Worm (Caenorhabditis elegans) whole organism, L1 larva: ENCODE results near the gene F17C11.13.

Experiments used
- C04F5.9 ChIP-seq: sonication (generic microtip); optimal IDR thresholded peaks from 2 replicates; lab custom pipeline; 2016; ENCODE audit warnings: missing genetic modification characterization, missing compliant biosample characterization
- C16A3.4 ChIP-seq: fragments of 150-350 bp; optimal IDR thresholded peaks from 2 replicates; lab custom pipeline; 2014; ENCODE audit warnings: missing biosample characterization, missing genetic modification characterization
- C34B4.2 ChIP-seq: sonication (generic microtip); optimal IDR thresholded peaks from 2 replicates; lab custom pipeline; 2017; ENCODE audit warnings: mild to moderate bottlenecking, missing genetic modification characterization, missing compliant biosample characterization
- F16B12.6 ChIP-seq: fragments of 150-350 bp; optimal IDR thresholded peaks from 2 replicates; lab custom pipeline; 2014; ENCODE audit warnings: missing biosample characterization, missing genetic modification characterization
- Y116A8C.19 ChIP-seq: sonication (generic microtip); optimal IDR thresholded peaks from 2 replicates; lab custom pipeline; 2016; ENCODE audit warnings: missing compliant biosample characterization, missing genetic modification characterization, borderline replicate concordance
- aha-1 ChIP-seq: fragments of 150-350 bp; optimal IDR thresholded peaks from 2 replicates; lab custom pipeline; 2014; ENCODE audit warnings: missing biosample characterization, missing genetic modification characterization
- ama-1 ChIP-seq: fragments of 150-350 bp; optimal IDR thresholded peaks from 2 replicates; lab custom pipeline; 2014
- ceh-63 ChIP-seq: fragments of 200-800 bp; sonication (Bioruptor generic); optimal IDR thresholded peaks from 2 replicates; lab custom pipeline; 2018; ENCODE audit warnings: mild to moderate bottlenecking, missing genetic modification characterization, missing compliant biosample characterization
- ceh-8 ChIP-seq: fragments of 200-800 bp; sonication (Bioruptor generic); optimal IDR thresholded peaks from 2 replicates; lab custom pipeline; 2018; ENCODE audit warnings: mild to moderate bottlenecking, missing genetic modification characterization, moderate library complexity, missing compliant biosample characterization
- ceh-90 ChIP-seq: sonication (generic microtip); optimal IDR thresholded peaks from 2 replicates; lab custom pipeline; 2016; ENCODE audit warnings: missing genetic modification characterization, missing compliant biosample characterization
- dpl-1 ChIP-seq, 3 experiments: fragments of 150-350 bp in 2 of 3; sonication (generic microtip) in 1 of 3; optimal IDR thresholded peaks; 2 replicates each; lab custom pipeline; 2014 to 2017; ENCODE audit warnings: missing biosample characterization in 3 of 3, missing genetic modification characterization in 3 of 3, missing genetic modification reagents in 3 of 3
- dsc-1 ChIP-seq: sonication (generic microtip); optimal IDR thresholded peaks from 2 replicates; lab custom pipeline; 2016; ENCODE audit warnings: mild to moderate bottlenecking, missing genetic modification characterization, missing compliant biosample characterization
- egl-27 ChIP-seq, 2 experiments: fragments of 150-350 bp in 1 of 2; sonication (generic microtip); optimal IDR thresholded peaks; 3 replicates each; lab custom pipeline; 2017 to 2018; ENCODE audit warnings: missing biosample characterization in 2 of 2, missing genetic modification characterization in 2 of 2, missing genetic modification reagents in 2 of 2
- ets-5 ChIP-seq: fragments of 200-800 bp; sonication (Bioruptor generic); IDR thresholded peaks from 2 replicates; pipeline ENCODE4 v1.3.6; 2022; ENCODE audit warnings: missing genetic modification characterization, missing compliant biosample characterization
- fkh-8 ChIP-seq: sonication (generic microtip); optimal IDR thresholded peaks from 2 replicates; lab custom pipeline; 2016; ENCODE audit warnings: mild to moderate bottlenecking, missing genetic modification characterization, missing compliant biosample characterization
- fos-1 ChIP-seq: fragments of 150-350 bp; optimal IDR thresholded peaks from 2 replicates; lab custom pipeline; 2014; ENCODE audit warnings: missing biosample characterization, missing genetic modification characterization
- hlh-4 ChIP-seq: sonication (generic microtip); optimal IDR thresholded peaks from 2 replicates; lab custom pipeline; 2016; ENCODE audit warnings: mild to moderate bottlenecking, missing genetic modification characterization, missing compliant biosample characterization
- irx-1 ChIP-seq: sonication (generic microtip); optimal IDR thresholded peaks from 2 replicates; lab custom pipeline; 2016; ENCODE audit warnings: missing genetic modification characterization, missing compliant biosample characterization
- isw-1 ChIP-seq: fragments of 200-800 bp; sonication (Bioruptor generic); IDR thresholded peaks from 2 replicates; pipeline ENCODE4 v1.3.6; 2022; ENCODE audit warnings: missing genetic modification characterization, missing compliant biosample characterization
- jun-1 ChIP-seq: fragments of 150-350 bp; optimal IDR thresholded peaks from 2 replicates; lab custom pipeline; 2014; ENCODE audit warnings: missing biosample characterization, missing genetic modification reagents, missing genetic modification characterization
- lin-13 ChIP-seq: fragments of 150-350 bp; optimal IDR thresholded peaks from 2 replicates; lab custom pipeline; 2014; ENCODE audit warnings: missing biosample characterization, missing genetic modification reagents, missing genetic modification characterization
- lin-14 ChIP-seq: fragments of 200-800 bp; sonication (Bioruptor generic); optimal IDR thresholded peaks from 2 replicates; lab custom pipeline; 2018; ENCODE audit warnings: mild to moderate bottlenecking, missing genetic modification characterization, moderate library complexity, missing compliant biosample characterization
- lin-15B ChIP-seq: fragments of 150-350 bp; sonication (generic microtip); optimal IDR thresholded peaks from 3 replicates; lab custom pipeline; 2014; ENCODE audit warnings: missing biosample characterization, missing genetic modification characterization
- lin-35 ChIP-seq, 2 experiments: fragments of 150-350 bp; optimal IDR thresholded peaks; 2 replicates each; lab custom pipeline; 2014; ENCODE audit warnings: missing biosample characterization in 2 of 2, missing genetic modification characterization in 2 of 2, missing genetic modification reagents in 2 of 2
- lir-3 ChIP-seq: sonication (generic microtip); optimal IDR thresholded peaks from 2 replicates; lab custom pipeline; 2016; ENCODE audit warnings: mild to moderate bottlenecking, missing genetic modification characterization, moderate library complexity, missing compliant biosample characterization; ENCODE audit not compliant: poor library complexity
- lsy-2 ChIP-seq, 2 experiments: fragments of 150-350 bp; optimal IDR thresholded peaks; 2 replicates each; lab custom pipeline; 2014; ENCODE audit warnings: missing biosample characterization in 2 of 2, missing genetic modification characterization in 2 of 2
- mdl-1 ChIP-seq, 2 experiments: fragments of 150-350 bp; optimal IDR thresholded peaks; 2 replicates each; lab custom pipeline; 2014 to 2017; ENCODE audit warnings: missing biosample characterization in 2 of 2, missing genetic modification characterization in 2 of 2, inconsistent platforms in 1 of 2
- mef-2 ChIP-seq: fragments of 150-350 bp; optimal IDR thresholded peaks from 2 replicates; lab custom pipeline; 2014; ENCODE audit warnings: missing biosample characterization, missing genetic modification characterization
- mep-1 ChIP-seq: fragments of 150-350 bp; optimal IDR thresholded peaks from 2 replicates; lab custom pipeline; 2014; ENCODE audit warnings: missing biosample characterization, missing genetic modification characterization
- nhr-11 ChIP-seq: fragments of 150-350 bp; optimal IDR thresholded peaks from 2 replicates; lab custom pipeline; 2014; ENCODE audit warnings: missing biosample characterization, missing genetic modification characterization
- nhr-19 ChIP-seq: fragments of 200-800 bp; sonication (Bioruptor generic); conservative IDR thresholded peaks from 2 replicates; pipeline ENCODE4 v1.3.6; 2022; ENCODE audit warnings: missing genetic modification characterization, missing compliant biosample characterization
- nhr-20 ChIP-seq: sonication (generic microtip); optimal IDR thresholded peaks from 2 replicates; lab custom pipeline; 2016; ENCODE audit warnings: mild to moderate bottlenecking, missing genetic modification characterization, missing compliant biosample characterization
- nhr-237 ChIP-seq: fragments of 150-350 bp; optimal IDR thresholded peaks from 2 replicates; lab custom pipeline; 2014; ENCODE audit warnings: missing biosample characterization, missing genetic modification characterization
- nhr-28 ChIP-seq: fragments of 150-350 bp; optimal IDR thresholded peaks from 2 replicates; lab custom pipeline; 2014; ENCODE audit warnings: missing biosample characterization, missing genetic modification characterization
- nhr-47 ChIP-seq: sonication (generic microtip); optimal IDR thresholded peaks from 2 replicates; lab custom pipeline; 2016; ENCODE audit warnings: mild to moderate bottlenecking, missing genetic modification characterization, moderate library complexity, missing compliant biosample characterization
- nhr-71 ChIP-seq: sonication (generic microtip); optimal IDR thresholded peaks from 2 replicates; lab custom pipeline; 2016; ENCODE audit warnings: mild to moderate bottlenecking, missing genetic modification characterization, moderate library complexity, missing compliant biosample characterization
- nhr-76 ChIP-seq: sonication (generic microtip); optimal IDR thresholded peaks from 2 replicates; lab custom pipeline; 2017; ENCODE audit warnings: missing biosample characterization, missing genetic modification characterization
- nhr-77 ChIP-seq: fragments of 150-350 bp; optimal IDR thresholded peaks from 2 replicates; lab custom pipeline; 2014; ENCODE audit warnings: missing biosample characterization, missing genetic modification characterization
- nhr-90 ChIP-seq: sonication (generic microtip); optimal IDR thresholded peaks from 2 replicates; lab custom pipeline; 2016; ENCODE audit warnings: mild to moderate bottlenecking, missing genetic modification characterization, missing compliant biosample characterization; ENCODE audit not compliant: poor library complexity
- pag-3 ChIP-seq: sonication (generic microtip); optimal IDR thresholded peaks from 2 replicates; lab custom pipeline; 2017; ENCODE audit warnings: missing genetic modification characterization, mild to moderate bottlenecking, missing compliant biosample characterization, antibody characterized with exemption, borderline replicate concordance; ENCODE audit not compliant: insufficient read depth
- pqm-1 ChIP-seq: sonication (generic microtip); optimal IDR thresholded peaks from 3 replicates; lab custom pipeline; 2017; ENCODE audit warnings: missing biosample characterization, missing genetic modification characterization
- skn-1 ChIP-seq: fragments of 150-350 bp; optimal IDR thresholded peaks from 2 replicates; lab custom pipeline; 2014; ENCODE audit warnings: missing biosample characterization, missing genetic modification characterization
- snu-23 ChIP-seq: sonication (generic microtip); optimal IDR thresholded peaks from 2 replicates; lab custom pipeline; 2016; ENCODE audit warnings: missing genetic modification characterization, missing compliant biosample characterization
- sox-4 ChIP-seq: sonication (generic microtip); optimal IDR thresholded peaks from 2 replicates; lab custom pipeline; 2016; ENCODE audit warnings: missing genetic modification characterization, missing compliant biosample characterization
- tbx-2 ChIP-seq: sonication (generic microtip); optimal IDR thresholded peaks from 2 replicates; lab custom pipeline; 2016; ENCODE audit warnings: missing genetic modification characterization, missing compliant biosample characterization
- tlp-1 ChIP-seq: fragments of 150-350 bp; optimal IDR thresholded peaks from 2 replicates; lab custom pipeline; 2014; ENCODE audit warnings: missing biosample characterization, missing genetic modification characterization
- unc-30 ChIP-seq: sonication (generic microtip); optimal IDR thresholded peaks from 2 replicates; lab custom pipeline; 2017; ENCODE audit warnings: missing biosample characterization, missing genetic modification characterization
- unc-62 ChIP-seq: fragments of 150-350 bp; optimal IDR thresholded peaks from 2 replicates; lab custom pipeline; 2014; ENCODE audit warnings: missing biosample characterization, missing genetic modification reagents, missing genetic modification characterization
- unc-98 ChIP-seq: fragments of 200-800 bp; sonication (Bioruptor generic); IDR thresholded peaks from 2 replicates; pipeline ENCODE4 v1.3.6; 2022; ENCODE audit warnings: missing genetic modification characterization, missing compliant biosample characterization
- vab-15 ChIP-seq: sonication (generic microtip); optimal IDR thresholded peaks from 2 replicates; lab custom pipeline; 2017; ENCODE audit warnings: missing genotype, mild to moderate bottlenecking, missing genetic modification characterization, missing compliant biosample characterization
- xbp-1 ChIP-seq: sonication (generic microtip); optimal IDR thresholded peaks from 2 replicates; lab custom pipeline; 2016; ENCODE audit warnings: missing genetic modification characterization, missing compliant biosample characterization
- zip-4 ChIP-seq: fragments of 200-800 bp; sonication (Bioruptor generic); optimal IDR thresholded peaks from 2 replicates; lab custom pipeline; 2018; ENCODE audit warnings: mild to moderate bottlenecking, missing genetic modification characterization, moderate library complexity, missing compliant biosample characterization
- ztf-11 ChIP-seq, 2 experiments: sonication (generic microtip); optimal IDR thresholded peaks; 2 replicates each; lab custom pipeline; 2016 to 2017; ENCODE audit warnings: missing genetic modification characterization in 2 of 2, missing biosample characterization in 1 of 2, missing compliant biosample characterization in 1 of 2
- ztf-4 ChIP-seq: fragments of 150-350 bp; optimal IDR thresholded peaks from 2 replicates; lab custom pipeline; 2014; ENCODE audit warnings: missing biosample characterization, missing genetic modification characterization

F17C11.13 gene

DNA sequence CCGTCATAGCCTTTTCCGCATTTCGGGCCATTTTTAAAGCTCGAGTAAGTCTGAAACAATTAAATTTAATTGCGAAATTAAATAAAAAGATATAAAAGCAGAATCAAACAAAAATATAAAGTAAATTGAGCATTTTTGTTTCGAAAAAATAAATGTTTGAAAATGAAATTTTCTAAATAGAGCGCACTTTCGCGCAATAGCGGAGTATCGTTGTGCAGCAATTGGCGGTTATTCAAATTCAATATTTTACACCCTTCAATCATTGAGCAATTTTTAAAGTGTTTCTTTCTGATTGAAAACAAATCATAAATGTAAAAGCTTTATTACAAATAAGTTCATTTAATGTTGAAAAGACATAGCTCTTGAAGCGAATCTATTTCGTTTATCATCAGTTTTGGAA, 44.9 kb downstream of the F17C11.13 start, which contains the start of gene isy-1 (continued):
- peak; percentile 29 for TF ChIP-seq irx-1
- TF ChIP-seq lin-14 (GFP tag; lab: Kevin White, UChicago): peak; percentile 76
- no peak for TF ChIP-seq hlh-4 (tag; lab: Kevin White, UChicago)
- TF ChIP-seq ceh-63: no peak
- TF ChIP-seq nhr-19 (GFP tag; lab: Robert Waterston, UW): peak; percentile 73
- peak; percentile 51 for TF ChIP-seq fos-1 (tag; lab: Kevin White, UChicago)
- TF ChIP-seq nhr-28 (tag; lab: Kevin White, UChicago): no peak
- peak; percentile 29 for TF ChIP-seq lir-3 (tag; lab: Kevin White, UChicago)
- TF ChIP-seq Y116A8C.19 (tag; lab: Kevin White, UChicago): no peak
- TF ChIP-seq F16B12.6 (tag; lab: Kevin White, UChicago): peak; percentile 30
- TF ChIP-seq snu-23 (GFP tag; lab: Kevin White, UChicago): peak; percentile 80
- no peak for TF ChIP-seq ztf-11 (tag; optimal IDR thresholded peaks at IDR 0.05; lab: Kevin White, UChicago)
- no peak for TF ChIP-seq tbx-2 (tag; lab: Kevin White, UChicago)
- TF ChIP-seq nhr-47: peak; percentile 75
- no peak for TF ChIP-seq ama-1 (lab: Kevin White, UChicago)
- peak; percentile 81 to 90 for TF ChIP-seq lsy-2 (tag; optimal IDR thresholded peaks at IDR 0.05; lab: Kevin White, UChicago)
- TF ChIP-seq vab-15 (tag; lab: Kevin White, UChicago): no peak
- peak; percentile 74 for TF ChIP-seq nhr-20
- no peak for TF ChIP-seq egl-27 (tag; optimal IDR thresholded peaks at IDR 0.05; lab: Kevin White, UChicago)
- TF ChIP-seq pag-3 (tag; lab: Kevin White, UChicago): no peak
- no peak for TF ChIP-seq tlp-1 (tag; lab: Kevin White, UChicago)
- TF ChIP-seq dpl-1 (GFP tag; optimal IDR thresholded peaks at IDR 0.05; lab: Kevin White, UChicago): peak; percentile 92 to 96 (median 94)
- no peak for TF ChIP-seq C34B4.2 (tag; lab: Kevin White, UChicago)
- TF ChIP-seq nhr-237: no peak
- no peak for TF ChIP-seq nhr-76 (tag; lab: Kevin White, UChicago)
- no peak for TF ChIP-seq ceh-90 (tag; lab: Kevin White, UChicago)
- peak; percentile 81 for TF ChIP-seq nhr-71 (tag; lab: Kevin White, UChicago)
- no peak for TF ChIP-seq pqm-1
- TF ChIP-seq lin-15B (tag; lab: Kevin White, UChicago): peak; percentile 91
- peak; percentile 70 for TF ChIP-seq xbp-1 (tag; lab: Kevin White, UChicago)
- peak; percentile 48 for TF ChIP-seq lin-13 (GFP tag; lab: Kevin White, UChicago)
- TF ChIP-seq dsc-1 (tag; lab: Kevin White, UChicago): peak; percentile 60
- TF ChIP-seq sox-4 (tag; lab: Kevin White, UChicago): peak; percentile 42
- no peak for TF ChIP-seq unc-62
- no peak for TF ChIP-seq C04F5.9
- peak; percentile 88 for TF ChIP-seq skn-1 (tag; lab: Kevin White, UChicago)
- TF ChIP-seq ets-5: no peak
- no peak for TF ChIP-seq ztf-4 (tag; lab: Kevin White, UChicago)
- TF ChIP-seq aha-1 (tag; lab: Kevin White, UChicago): no peak
- TF ChIP-seq jun-1 (tag; lab: Kevin White, UChicago): peak; percentile 23
- TF ChIP-seq fkh-8 (tag; lab: Kevin White, UChicago): peak; percentile 61
- TF ChIP-seq ceh-8 (GFP tag; lab: Kevin White, UChicago): peak; percentile 17
- TF ChIP-seq zip-4 (GFP tag; lab: Kevin White, UChicago): no peak
- no peak for TF ChIP-seq nhr-11 (tag; lab: Kevin White, UChicago)
- peak; percentile 33 for TF ChIP-seq nhr-77 (tag; lab: Kevin White, UChicago)
- peak; percentile 90 for TF ChIP-seq mep-1 (tag; lab: Kevin White, UChicago)
- peak; percentile 87 for TF ChIP-seq C16A3.4 (tag; lab: Kevin White, UChicago)
- peak in 1 of 2 experiments; percentile 53 for TF ChIP-seq mdl-1 (tag; optimal IDR thresholded peaks at IDR 0.05; lab: Kevin White, UChicago)
- TF ChIP-seq isw-1: peak; percentile 59
- TF ChIP-seq unc-30: no peak
- peak; percentile 53 for TF ChIP-seq nhr-90 (tag; lab: Kevin White, UChicago)
- no peak for TF ChIP-seq mef-2
- TF ChIP-seq unc-98 (GFP tag; lab: Robert Waterston, UW): no peak
- TF ChIP-seq lin-35 (GFP tag; optimal IDR thresholded peaks at IDR 0.05; lab: Kevin White, UChicago): peak; percentile 97 to 98
